Worm (Caenorhabditis elegans) whole organism, L2 larva: ENCODE data around the gene srw-109.

Experiments used
- C34F6.9 ChIP-seq: fragments of 150-350 bp; optimal IDR thresholded peaks from 2 replicates; lab custom pipeline; 2014; ENCODE audit warnings: missing biosample characterization, missing genetic modification characterization
- F13H6.1 ChIP-seq: sonication (generic microtip); optimal IDR thresholded peaks from 2 replicates; lab custom pipeline; 2016; ENCODE audit warnings: missing genetic modification characterization, missing compliant biosample characterization
- R02D3.7 ChIP-seq: fragments of 150-350 bp; optimal IDR thresholded peaks from 2 replicates; lab custom pipeline; 2014; ENCODE audit warnings: missing biosample characterization, missing genetic modification characterization
- Y55F3AM.14 ChIP-seq: fragments of 200-800 bp; sonication (Bioruptor generic); optimal IDR thresholded peaks from 2 replicates; lab custom pipeline; 2018; ENCODE audit warnings: mild to moderate bottlenecking, missing genetic modification characterization, missing compliant biosample characterization
- ZK546.5 ChIP-seq: sonication (generic microtip); optimal IDR thresholded peaks from 2 replicates; lab custom pipeline; 2017; ENCODE audit warnings: missing biosample characterization, missing genetic modification characterization
- alr-1 ChIP-seq: fragments of 150-350 bp; optimal IDR thresholded peaks from 2 replicates; lab custom pipeline; 2014; ENCODE audit warnings: missing biosample characterization, missing genetic modification characterization
- aly-2 ChIP-seq: fragments of 150-350 bp; optimal IDR thresholded peaks from 2 replicates; lab custom pipeline; 2014; ENCODE audit warnings: missing biosample characterization, missing genetic modification characterization
- ama-1 ChIP-seq: fragments of 150-350 bp; optimal IDR thresholded peaks from 2 replicates; lab custom pipeline; 2018; ENCODE audit warnings: inconsistent platforms
- ceh-16 ChIP-seq: fragments of 150-350 bp; optimal IDR thresholded peaks from 2 replicates; lab custom pipeline; 2014; ENCODE audit warnings: missing biosample characterization, missing genetic modification characterization
- ceh-82 ChIP-seq: fragments of 150-350 bp; optimal IDR thresholded peaks from 2 replicates; lab custom pipeline; 2014; ENCODE audit warnings: missing biosample characterization, missing genetic modification characterization
- crh-2 ChIP-seq: sonication (generic microtip); optimal IDR thresholded peaks from 2 replicates; lab custom pipeline; 2017; ENCODE audit warnings: missing biosample characterization, missing genetic modification characterization
- elt-3 ChIP-seq: sonication (generic microtip); optimal IDR thresholded peaks from 2 replicates; lab custom pipeline; 2017; ENCODE audit warnings: missing biosample characterization, missing genetic modification characterization
- gmeb-1 ChIP-seq: fragments of 150-350 bp; optimal IDR thresholded peaks from 2 replicates; lab custom pipeline; 2014; ENCODE audit warnings: missing biosample characterization, missing genetic modification characterization
- lin-11 ChIP-seq: fragments of 150-350 bp; sonication (generic microtip); optimal IDR thresholded peaks from 2 replicates; lab custom pipeline; 2014; ENCODE audit warnings: missing biosample characterization, missing genetic modification characterization, inconsistent platforms, mixed read lengths
- lin-39 ChIP-seq: fragments of 150-350 bp; optimal IDR thresholded peaks from 2 replicates; lab custom pipeline; 2014; ENCODE audit warnings: missing biosample characterization, missing genetic modification reagents, missing genetic modification characterization
- lsy-2 ChIP-seq, 2 experiments: fragments of 150-350 bp in 1 of 2; sonication (generic microtip) in 1 of 2; optimal IDR thresholded peaks; 2 replicates each; lab custom pipeline; 2014 to 2017; ENCODE audit warnings: missing biosample characterization in 2 of 2, missing genetic modification characterization in 2 of 2
- mab-5 ChIP-seq: fragments of 150-350 bp; optimal IDR thresholded peaks from 2 replicates; lab custom pipeline; 2014; ENCODE audit warnings: missing biosample characterization, missing genetic modification characterization
- mbf-1 ChIP-seq: sonication (generic microtip); optimal IDR thresholded peaks from 2 replicates; lab custom pipeline; 2017; ENCODE audit warnings: missing biosample characterization, missing genetic modification characterization
- mdl-1 ChIP-seq, 2 experiments: fragments of 150-350 bp in 1 of 2; sonication (generic microtip) in 1 of 2; optimal IDR thresholded peaks; 2 replicates each; lab custom pipeline; 2017; ENCODE audit warnings: missing biosample characterization in 2 of 2, missing genetic modification characterization in 2 of 2
- nhr-10 ChIP-seq: sonication (generic microtip); optimal IDR thresholded peaks from 2 replicates; lab custom pipeline; 2017; ENCODE audit warnings: missing biosample characterization, missing genetic modification characterization
- nhr-11 ChIP-seq: fragments of 150-350 bp; optimal IDR thresholded peaks from 2 replicates; lab custom pipeline; 2014; ENCODE audit warnings: missing biosample characterization, missing genetic modification characterization
- nhr-129 ChIP-seq: fragments of 150-350 bp; optimal IDR thresholded peaks from 2 replicates; lab custom pipeline; 2014; ENCODE audit warnings: missing biosample characterization, missing genetic modification characterization
- nhr-21 ChIP-seq: fragments of 150-350 bp; optimal IDR thresholded peaks from 2 replicates; lab custom pipeline; 2014; ENCODE audit warnings: missing biosample characterization, missing genetic modification characterization
- nhr-23 ChIP-seq: fragments of 150-350 bp; optimal IDR thresholded peaks from 2 replicates; lab custom pipeline; 2014; ENCODE audit warnings: missing biosample characterization, missing genetic modification reagents, missing genetic modification characterization
- nhr-237 ChIP-seq: fragments of 150-350 bp; optimal IDR thresholded peaks from 2 replicates; lab custom pipeline; 2014; ENCODE audit warnings: missing biosample characterization, missing genetic modification characterization
- nhr-25 ChIP-seq: fragments of 150-350 bp; sonication (generic microtip); optimal IDR thresholded peaks from 3 replicates; lab custom pipeline; 2014; ENCODE audit warnings: missing biosample characterization, missing genetic modification characterization
- nhr-6 ChIP-seq: fragments of 150-350 bp; optimal IDR thresholded peaks from 2 replicates; lab custom pipeline; 2014; ENCODE audit warnings: missing biosample characterization, missing genetic modification characterization
- nhr-77 ChIP-seq: fragments of 150-350 bp; optimal IDR thresholded peaks from 2 replicates; lab custom pipeline; 2014; ENCODE audit warnings: missing biosample characterization, missing genetic modification characterization
- peb-1 ChIP-seq: fragments of 150-350 bp; optimal IDR thresholded peaks from 2 replicates; lab custom pipeline; 2014; ENCODE audit warnings: missing biosample characterization, missing genetic modification characterization
- sem-4 ChIP-seq: fragments of 150-350 bp; optimal IDR thresholded peaks from 2 replicates; lab custom pipeline; 2014; ENCODE audit warnings: missing biosample characterization, missing genetic modification reagents, missing genetic modification characterization
- sma-3 ChIP-seq: sonication (generic microtip); optimal IDR thresholded peaks from 2 replicates; lab custom pipeline; 2016; ENCODE audit warnings: missing genetic modification reagents, missing genetic modification characterization, missing compliant biosample characterization
- sma-9 ChIP-seq, 2 experiments: fragments of 150-350 bp in 1 of 2; sonication (generic microtip) in 1 of 2; optimal IDR thresholded peaks; 2 replicates each; lab custom pipeline; 2014 to 2016; ENCODE audit warnings: missing genetic modification characterization in 2 of 2, mild to moderate bottlenecking in 1 of 2, missing biosample characterization in 1 of 2, missing compliant biosample characterization in 1 of 2, missing genetic modification reagents in 1 of 2, moderate library complexity in 1 of 2
- snpc-4 ChIP-seq: fragments of 150-350 bp; optimal IDR thresholded peaks from 2 replicates; lab custom pipeline; 2014; ENCODE audit warnings: missing biosample characterization, missing genetic modification characterization
- unc-39 ChIP-seq: fragments of 150-350 bp; optimal IDR thresholded peaks from 2 replicates; lab custom pipeline; 2014; ENCODE audit warnings: missing biosample characterization, missing genetic modification characterization
- unc-55 ChIP-seq: fragments of 150-350 bp; sonication (generic microtip); optimal IDR thresholded peaks from 3 replicates; lab custom pipeline; 2014; ENCODE audit warnings: missing biosample characterization, missing genetic modification reagents, missing genetic modification characterization
- zag-1 ChIP-seq: fragments of 150-350 bp; optimal IDR thresholded peaks from 2 replicates; lab custom pipeline; 2014; ENCODE audit warnings: missing biosample characterization, missing genetic modification characterization
- ztf-1 ChIP-seq: fragments of 200-800 bp; sonication (Bioruptor generic); conservative IDR thresholded peaks from 2 replicates; pipeline ENCODE4 v1.3.6; 2022; ENCODE audit warnings: missing genetic modification characterization, missing compliant biosample characterization
- ztf-11 ChIP-seq: sonication (generic microtip); optimal IDR thresholded peaks from 2 replicates; lab custom pipeline; 2017; ENCODE audit warnings: missing biosample characterization, missing genetic modification characterization
- ztf-4 ChIP-seq: fragments of 150-350 bp; optimal IDR thresholded peaks from 2 replicates; lab custom pipeline; 2014; ENCODE audit warnings: missing biosample characterization, missing genetic modification characterization

The srw-109 gene

DNA sequence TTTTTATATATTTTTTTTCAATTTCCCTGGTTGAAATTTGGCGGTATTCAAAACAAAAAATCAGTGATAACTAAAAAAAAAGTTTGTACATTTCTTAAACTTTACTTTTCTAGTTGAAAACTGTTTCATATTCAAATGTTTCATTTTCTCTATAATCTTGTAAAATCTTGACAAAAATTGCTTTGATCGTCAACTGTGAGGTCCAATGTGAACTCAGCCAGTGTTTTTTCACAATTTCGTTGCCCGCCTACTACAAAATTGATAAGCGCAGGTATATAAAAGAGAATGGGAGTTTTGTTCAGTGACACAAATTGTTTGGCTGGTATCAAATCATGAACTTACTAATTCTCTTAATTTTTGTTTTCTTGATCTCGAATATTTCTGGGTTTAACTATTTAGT, 38.1 kb upstream of the srw-109 start, which contains the start of gene ugt-42:
Gene ugt-42, plus strand, starts transcription at position 301 of the 400 bp plus-strand sequence.
- TF ChIP-seq ceh-82 (no peak), ceh-16 (tag; lab: Kevin White, UChicago) (no peak), sma-3 (GFP tag; lab: Kevin White, UChicago) (no peak), C34F6.9 (no peak), nhr-237 (tag; lab: Kevin White, UChicago) (no peak), ztf-1 (GFP tag; lab: Robert Waterston, UW) (no peak), lin-39 (tag; lab: Kevin White, UChicago) (no peak), nhr-25 (no peak), lin-11 (tag; lab: Kevin White, UChicago) (no peak), ZK546.5 (tag; lab: Kevin White, UChicago) (no peak), peb-1 (no peak), aly-2 (tag; lab: Kevin White, UChicago) (no peak), R02D3.7 (no peak), ztf-4 (tag; lab: Kevin White, UChicago) (no peak), nhr-23 (tag; lab: Kevin White, UChicago) (no peak), nhr-129 (tag; lab: Kevin White, UChicago) (no peak), crh-2 (no peak), unc-55 (GFP tag; lab: Kevin White, UChicago) (no peak), mdl-1 (tag; optimal IDR thresholded peaks at IDR 0.05; lab: Kevin White, UChicago) (no peak), mab-5 (tag; lab: Kevin White, UChicago) (no peak)

DNA sequence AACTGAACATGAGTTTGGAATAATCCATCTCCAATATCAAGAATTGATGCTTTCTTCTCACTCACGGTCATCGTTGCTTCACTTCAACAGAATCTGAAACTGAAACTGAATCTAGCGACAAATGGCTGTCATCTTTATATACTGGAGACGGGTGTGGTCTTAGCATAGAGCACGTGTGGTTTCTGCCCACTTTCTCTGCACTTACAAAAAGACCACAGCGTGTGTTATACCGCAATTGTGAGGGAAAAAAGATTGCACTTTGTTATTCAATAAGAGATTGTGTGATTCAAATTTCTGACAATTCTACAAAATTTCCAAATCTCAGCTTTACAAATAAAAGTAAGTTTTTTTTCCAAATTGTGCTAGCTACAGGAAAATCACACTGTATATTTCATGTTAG, 37.4 kb upstream of the srw-109 start, which contains the start of gene F48G7.12:
Gene F48G7.12, minus strand, starts transcription at position 101 of the 400 bp plus-strand sequence.
- TF ChIP-seq crh-2: no peak
- TF ChIP-seq snpc-4: no peak
- no peak for TF ChIP-seq C34F6.9
- TF ChIP-seq lsy-2 (tag; optimal IDR thresholded peaks at IDR 0.05; lab: Kevin White, UChicago): no peak
- no peak for TF ChIP-seq sma-9 (GFP tag; optimal IDR thresholded peaks at IDR 0.05; lab: Kevin White, UChicago)
- no peak for TF ChIP-seq sma-9 (tag; optimal IDR thresholded peaks at IDR 0.05; lab: Kevin White, UChicago)
- no peak for TF ChIP-seq F13H6.1 (tag; lab: Kevin White, UChicago)
- TF ChIP-seq nhr-23 (tag; lab: Kevin White, UChicago): no peak
- no peak for TF ChIP-seq mab-5 (tag; lab: Kevin White, UChicago)
- TF ChIP-seq nhr-237 (tag; lab: Kevin White, UChicago): no peak
- no peak for TF ChIP-seq unc-55 (GFP tag; lab: Kevin White, UChicago)
- TF ChIP-seq nhr-77 (tag; lab: Kevin White, UChicago): no peak
- no peak for TF ChIP-seq sem-4 (tag; lab: Kevin White, UChicago)
- no peak for TF ChIP-seq nhr-6 (tag; lab: Kevin White, UChicago)
- no peak for TF ChIP-seq elt-3
- no peak for TF ChIP-seq nhr-10 (tag; lab: Kevin White, UChicago)
- no peak for TF ChIP-seq lin-39 (tag; lab: Kevin White, UChicago)

DNA sequence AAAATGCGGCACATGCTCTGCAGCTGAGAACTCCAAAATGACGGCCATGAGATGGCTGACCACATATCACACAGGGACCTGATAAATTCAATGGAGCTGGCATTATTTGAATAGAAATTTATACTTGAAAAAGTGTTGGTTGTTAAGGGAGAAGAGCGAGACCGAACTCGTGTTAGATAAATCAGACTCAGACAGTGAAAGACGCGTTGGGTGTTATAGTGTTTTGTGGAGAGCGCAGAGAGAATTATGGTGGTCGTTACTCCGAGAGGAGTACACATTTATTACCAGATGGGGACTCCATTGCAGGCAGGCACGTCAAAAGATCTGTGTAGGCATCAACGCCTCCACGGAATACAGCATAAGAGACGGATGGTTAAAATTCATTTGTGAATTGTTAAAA, 34.0 kb upstream of the srw-109 start, which contains the start of gene nhr-190:
Gene nhr-190, minus strand, starts transcription at position 175 of the 400 bp plus-strand sequence.
- no peak for TF ChIP-seq unc-55 (GFP tag; lab: Kevin White, UChicago)
- peak; percentile 12 for TF ChIP-seq sma-9 (GFP tag; optimal IDR thresholded peaks at IDR 0.05; lab: Kevin White, UChicago)
- TF ChIP-seq sma-9 (tag; optimal IDR thresholded peaks at IDR 0.05; lab: Kevin White, UChicago): no peak
- no peak for TF ChIP-seq nhr-6 (tag; lab: Kevin White, UChicago)
- peak; percentile 32 for TF ChIP-seq C34F6.9
- TF ChIP-seq nhr-129 (tag; lab: Kevin White, UChicago): peak; percentile 35

DNA sequence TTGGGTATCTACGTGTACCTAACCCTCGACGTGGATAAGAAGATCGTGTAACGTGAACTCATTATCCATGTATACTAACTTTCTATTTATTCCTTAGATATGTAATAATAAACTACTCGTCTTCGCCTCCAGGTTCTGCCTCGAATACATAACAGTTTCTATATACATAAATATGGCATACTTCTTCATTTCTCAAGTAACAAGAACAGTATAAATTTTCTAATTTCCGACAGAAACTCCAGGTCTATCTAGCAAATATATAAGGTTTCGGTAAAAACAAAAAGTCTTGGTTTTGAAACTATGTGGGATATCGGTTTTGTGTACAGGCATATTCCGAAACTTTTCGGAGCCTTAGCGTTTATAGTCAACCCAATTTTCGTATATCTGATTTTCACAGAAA, 29.6 kb upstream of the srw-109 start, which contains the start of gene srj-37:
Gene srj-37, plus strand, starts transcription at position 301 of the 400 bp plus-strand sequence.
- TF ChIP-seq ama-1 (lab: Kevin White, UChicago) (no peak), peb-1 (no peak)

DNA sequence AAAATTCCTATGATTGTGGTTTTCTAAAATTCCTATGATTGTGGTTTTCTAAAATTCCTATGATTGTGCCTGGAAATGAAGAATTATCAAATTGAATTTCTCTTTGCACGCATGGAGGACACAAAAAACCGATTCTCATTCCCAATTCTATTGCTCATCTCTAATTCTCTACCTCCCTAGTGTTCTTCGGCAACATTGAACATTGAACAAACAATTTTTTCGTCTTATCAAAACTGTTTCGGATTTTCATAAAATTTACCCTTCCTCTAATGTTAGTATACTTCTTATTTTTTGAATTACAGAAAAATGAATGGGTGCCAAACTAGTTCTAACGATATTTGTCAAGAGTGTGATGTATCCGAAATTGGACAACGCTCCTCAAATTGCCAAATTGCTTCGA, 27.5 kb upstream of the srw-109 start, which contains the start of gene pals-31:
Gene pals-31, plus strand, starts transcription at position 301 of the 400 bp plus-strand sequence.
- TF ChIP-seq nhr-6 (tag; lab: Kevin White, UChicago) (no peak), ztf-11 (tag; lab: Kevin White, UChicago) (no peak), zag-1 (tag; lab: Kevin White, UChicago) (no peak), F13H6.1 (tag; lab: Kevin White, UChicago) (no peak), nhr-21 (no peak), mbf-1 (no peak), nhr-129 (tag; lab: Kevin White, UChicago) (no peak), C34F6.9 (no peak), gmeb-1 (tag; lab: Kevin White, UChicago) (no peak), ztf-4 (tag; lab: Kevin White, UChicago) (no peak), Y55F3AM.14 (GFP tag; lab: Kevin White, UChicago) (no peak), mdl-1 (tag; optimal IDR thresholded peaks at IDR 0.05; lab: Kevin White, UChicago) (no peak), ama-1 (lab: Kevin White, UChicago) (no peak), alr-1 (tag; lab: Kevin White, UChicago) (no peak), aly-2 (tag; lab: Kevin White, UChicago) (no peak), unc-39 (tag; lab: Kevin White, UChicago) (no peak), unc-55 (GFP tag; lab: Kevin White, UChicago) (no peak), nhr-11 (tag; lab: Kevin White, UChicago) (no peak), nhr-25 (no peak)
